Worm (Caenorhabditis elegans): ENCODE results near the gene clec-125.

clec-125 gene

DNA sequence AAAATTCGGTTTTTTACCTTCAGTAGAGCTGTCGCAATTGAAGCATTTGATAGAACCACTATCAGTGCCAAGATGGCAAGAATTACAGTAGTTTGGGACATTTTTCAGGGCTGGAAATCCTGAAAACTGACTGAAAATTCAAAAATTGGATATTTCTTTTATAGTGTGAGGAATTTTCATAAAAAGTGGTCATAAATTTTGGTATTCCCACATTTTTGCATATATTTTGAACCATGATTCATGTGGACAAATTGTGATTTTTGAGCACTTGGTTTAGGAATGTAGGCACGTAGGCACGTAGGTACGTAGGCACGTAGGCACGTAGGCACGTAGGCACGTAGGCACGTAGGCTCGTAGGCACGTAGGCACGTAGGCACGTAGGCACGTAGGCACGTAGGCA, 3.6 kb upstream of the clec-125 start, which contains the start of gene Y49F6B.19:
TSS of gene Y49F6B.19 (minus strand) at position 101 of the 400 bp plus-strand sequence.
- TF ChIP-seq attf-3 (GFP tag; conservative IDR thresholded peaks at IDR 0.05), result no peak

DNA sequence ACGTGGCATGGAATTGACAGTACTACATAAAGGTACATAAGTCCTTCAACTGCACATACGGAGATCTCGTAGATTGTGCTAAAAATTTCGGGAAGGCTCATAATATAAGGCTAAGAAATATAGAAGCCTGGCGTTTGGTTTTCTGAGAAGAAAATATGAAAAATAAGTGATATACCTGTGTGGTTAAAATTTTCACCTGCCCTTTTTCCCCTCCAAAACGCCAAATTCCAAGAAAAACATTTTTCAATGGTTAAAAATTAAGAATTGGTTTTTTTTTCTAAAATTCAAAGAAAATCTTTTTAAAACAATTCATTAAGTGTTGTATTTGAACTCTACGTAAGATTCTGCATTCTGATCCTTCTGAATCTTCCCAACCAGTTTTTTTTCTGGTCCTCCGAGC, 1.2 kb upstream of the clec-125 start, which contains the start of gene srz-5:
TSS of gene srz-5 (minus strand) at position 101 of the 400 bp plus-strand sequence.
- TF ChIP-seq nhr-90 (tag; optimal IDR thresholded peaks at IDR 0.05) (no peak), B0035.1 (tag; optimal IDR thresholded peaks at IDR 0.05) (no peak), C06A6.2 (GFP tag; conservative IDR thresholded peaks at IDR 0.05) (no peak), Y67H2A.10 (GFP tag; conservative IDR thresholded peaks at IDR 0.05) (no peak), ztf-25 (GFP tag; IDR thresholded peaks at IDR 0.05) (no peak), ama-1 (optimal IDR thresholded peaks at IDR 0.05) (no peak), ama-1 (GFP tag; optimal IDR thresholded peaks at IDR 0.05) (no peak), xnd-1 (tag; optimal IDR thresholded peaks at IDR 0.05) (no peak)

DNA sequence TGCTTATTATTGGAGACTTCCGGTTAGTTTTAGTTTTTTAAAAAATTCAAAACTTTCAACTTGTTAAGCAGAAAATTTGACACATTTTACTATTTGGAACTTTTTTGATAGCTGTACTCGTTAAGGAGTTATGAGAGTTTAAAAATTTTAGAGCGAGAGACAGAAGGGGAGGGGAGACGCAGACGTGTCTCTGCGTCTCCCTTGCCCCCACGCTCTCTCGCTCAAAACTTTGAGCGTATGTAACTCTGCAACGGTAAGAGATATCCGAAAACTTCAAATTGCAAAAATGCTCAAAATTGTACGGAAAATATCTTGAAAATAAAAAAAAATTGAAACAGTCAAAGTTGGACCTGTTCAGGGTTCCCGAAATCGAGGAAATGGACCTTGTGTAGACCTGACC, 372 bp downstream of the clec-125 start:
- TF ChIP-seq lsy-27 (tag; optimal IDR thresholded peaks at IDR 0.05; ENCODE audit: borderline replicate concordance, insufficient read depth) (no peak), hmg-1.2 (GFP tag; IDR thresholded peaks at IDR 0.05) (peak; percentile 90)

DNA sequence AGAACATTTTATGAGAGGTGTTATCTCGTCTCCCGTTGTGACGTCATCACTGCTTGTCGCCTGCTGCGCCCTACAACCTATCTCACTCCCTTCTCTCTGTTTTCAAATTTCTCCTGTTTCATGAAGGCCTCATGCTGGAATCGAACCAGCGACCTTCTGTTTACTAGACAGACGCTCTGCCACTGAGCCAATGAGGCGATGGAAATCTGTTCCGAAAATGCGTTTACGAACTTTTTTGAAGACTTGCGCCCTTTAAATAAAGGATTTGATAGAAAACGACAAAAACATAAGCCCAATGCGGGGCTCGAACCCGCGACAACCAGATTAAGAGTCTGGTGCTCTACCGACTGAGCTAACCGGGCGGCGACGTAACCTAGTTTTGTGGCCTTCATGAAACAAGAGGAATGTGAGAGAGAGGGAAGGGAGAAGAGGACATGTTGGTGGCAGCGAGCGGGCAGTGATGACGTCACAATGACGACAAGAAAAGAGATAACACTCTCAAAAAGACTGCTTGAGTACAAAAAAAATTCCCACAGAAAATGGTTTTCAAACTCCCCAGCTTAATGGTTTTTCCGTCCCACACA, 3.2 kb downstream of the clec-125 start, which contains the start of gene clec-126:
TSS of gene clec-126 (plus strand) at position 534 of the 584 bp plus-strand sequence.
- TF ChIP-seq pbrm-1 (GFP tag; IDR thresholded peaks at IDR 0.05), result peak; percentile 79
- TF ChIP-seq hsf-1 (GFP tag; IDR thresholded peaks at IDR 0.05), result 0 out of 2 replicates have a peak, but pooled peaks have one; percentile 33
- TF ChIP-seq nfyb-1 (GFP tag; IDR thresholded peaks at IDR 0.05), result peak; percentile 89
- TF ChIP-seq Y56A3A.18 (GFP tag; IDR thresholded peaks at IDR 0.05), result peak; percentile 73; the same call in 1 of the 2 replicates
- TF ChIP-seq ztf-25 (GFP tag; IDR thresholded peaks at IDR 0.05), result no peak
- TF ChIP-seq cebp-2 (GFP tag; IDR thresholded peaks at IDR 0.05), result no peak
- peak; percentile 78 for TF ChIP-seq mxl-1 (tag; optimal IDR thresholded peaks at IDR 0.05)
- TF ChIP-seq akir-1 (GFP tag; optimal IDR thresholded peaks at IDR 0.05), result no peak
- TF ChIP-seq lsl-1 (GFP tag; optimal IDR thresholded peaks at IDR 0.05), result peak; percentile 66
- peak; percentile 62 for TF ChIP-seq K12H6.12 (tag; optimal IDR thresholded peaks at IDR 0.05)
- TF ChIP-seq ets-4 (GFP tag; optimal IDR thresholded peaks at IDR 0.05), result peak; percentile 12
- no peak for TF ChIP-seq sdz-38 (tag; optimal IDR thresholded peaks at IDR 0.05)
- TF ChIP-seq nfya-2 (GFP tag; IDR thresholded peaks at IDR 0.05), result no peak
- TF ChIP-seq lin-26 (GFP tag; IDR thresholded peaks at IDR 0.05), result peak; percentile 87
- no peak for TF ChIP-seq F55B11.4 (tag; optimal IDR thresholded peaks at IDR 0.05; ENCODE audit: borderline replicate concordance, insufficient read depth)
- peak; percentile 50 for TF ChIP-seq ccch-3 (GFP tag; optimal IDR thresholded peaks at IDR 0.05)
- TF ChIP-seq D2030.7 (GFP tag; IDR thresholded peaks at IDR 0.05), result peak; percentile 89
- peak; percentile 89 for TF ChIP-seq dox-1 (GFP tag; IDR thresholded peaks at IDR 0.05)
- peak; percentile 73 for TF ChIP-seq egl-44 (GFP tag; IDR thresholded peaks at IDR 0.05)
- TF ChIP-seq bed-1 (GFP tag; IDR thresholded peaks at IDR 0.05), result no peak
- peak; percentile 26 for TF ChIP-seq xnd-1 (tag; optimal IDR thresholded peaks at IDR 0.05)
- TF ChIP-seq Y79H2A.3 (GFP tag; conservative IDR thresholded peaks at IDR 0.05), result no peak
- peak; percentile 62 for TF ChIP-seq ZK185.1 (tag; optimal IDR thresholded peaks at IDR 0.05; ENCODE audit: poor library complexity, severe bottlenecking)
- TF ChIP-seq somi-1 (GFP tag; optimal IDR thresholded peaks at IDR 0.05), result peak; percentile 77
- peak; percentile 80 for TF ChIP-seq snpc-1.3 (tag; optimal IDR thresholded peaks at IDR 0.05; ENCODE audit: insufficient read depth)
- peak; percentile 94 for TF ChIP-seq lin-40 (tag; optimal IDR thresholded peaks at IDR 0.05)
- TF ChIP-seq hmg-1.2 (GFP tag; IDR thresholded peaks at IDR 0.05), result peak; percentile 77
- no peak for TF ChIP-seq tbx-9 (tag; optimal IDR thresholded peaks at IDR 0.05; ENCODE audit: borderline replicate concordance)
- 0 out of 2 replicates have a peak, but pooled peaks have one; percentile 10 for TF ChIP-seq F37B4.10 (GFP tag; IDR thresholded peaks at IDR 0.05)
- peak; percentile 42 for TF ChIP-seq F33H1.4 (GFP tag; IDR thresholded peaks at IDR 0.05)
- no peak for TF ChIP-seq aptf-2 (GFP tag; conservative IDR thresholded peaks at IDR 0.05)
- TF ChIP-seq lir-1 (GFP tag; conservative IDR thresholded peaks at IDR 0.05), result 0 out of 2 replicates have a peak, but pooled peaks have one; percentile 49
- peak; percentile 50; the same call in 1 of the 2 replicates for TF ChIP-seq C06A6.2 (GFP tag; conservative IDR thresholded peaks at IDR 0.05)
- TF ChIP-seq lin-54 (GFP tag; optimal IDR thresholded peaks at IDR 0.05), result peak; percentile 75
- TF ChIP-seq chd-7 (tag; optimal IDR thresholded peaks at IDR 0.05), result peak; percentile 59
